Fruit fly (Drosophila melanogaster): ENCODE measurements around the gene Cpr72Ea.

Gene Cpr72Ea

DNA sequence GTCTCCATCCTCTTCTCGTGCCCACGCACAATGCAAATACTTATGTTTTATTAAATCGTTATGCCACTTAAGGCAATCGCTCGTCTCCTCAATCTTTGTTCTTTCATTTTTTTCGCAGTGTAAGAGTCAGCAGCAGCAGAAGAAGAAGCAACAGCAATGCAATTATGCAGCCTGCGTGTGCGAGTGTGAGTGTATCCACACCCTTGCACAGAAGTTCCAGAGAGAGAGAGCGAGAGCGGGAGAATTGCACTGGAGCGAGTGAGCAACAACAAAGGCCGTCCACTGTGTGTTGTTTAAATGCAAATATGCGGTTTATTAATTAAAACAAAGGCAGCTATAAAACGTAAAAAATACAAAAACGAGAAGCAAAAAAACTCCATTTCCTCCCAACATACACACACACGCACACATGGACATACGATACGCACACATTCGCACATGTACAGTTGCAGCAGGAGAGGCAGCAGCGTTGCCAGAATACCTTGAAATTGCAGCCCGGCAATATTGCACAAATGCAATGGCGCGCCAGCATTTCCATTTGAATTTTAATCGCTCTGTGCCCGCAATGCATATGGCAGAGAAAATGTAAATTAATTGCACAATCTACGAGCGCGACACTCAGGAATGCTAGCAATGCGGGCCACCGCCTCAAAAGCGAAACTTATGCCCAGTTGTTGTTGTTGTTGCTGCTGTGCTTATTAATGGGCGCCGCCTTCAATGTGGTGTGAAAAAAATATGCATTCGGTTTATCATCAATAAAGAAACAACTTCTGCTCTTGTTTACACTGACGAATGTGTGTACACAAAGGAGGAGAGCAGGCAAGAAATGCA lies 46.4 kb downstream of the Cpr72Ea start (continued):
- no peak for TF ChIP-seq gro (GFP tag; optimal IDR thresholded peaks at IDR 0.05)
- peak; percentile 6 for TF ChIP-seq caup (GFP tag; optimal IDR thresholded peaks at IDR 0.05; ENCODE audit: severe bottlenecking)
- peak; percentile 89 for TF ChIP-seq CG14710 (tag; optimal IDR thresholded peaks at IDR 0.05)
- TF ChIP-seq lmd (GFP tag; IDR thresholded peaks at IDR 0.05), result no peak
- no peak for TF ChIP-seq CG11085 (GFP tag; IDR thresholded peaks at IDR 0.05)
- TF ChIP-seq CG4404 (GFP tag; IDR thresholded peaks at IDR 0.05), result peak; percentile 48; the same call in 1 of the 2 replicates
- peak; percentile 11 for TF ChIP-seq HHEX (GFP tag; optimal IDR thresholded peaks at IDR 0.05)
- no peak for TF ChIP-seq CG31365 (tag; optimal IDR thresholded peaks at IDR 0.05)
- peak; percentile 73 for TF ChIP-seq CG10209 (GFP tag; optimal IDR thresholded peaks at IDR 0.05)
- no peak for TF ChIP-seq wor (GFP tag; IDR thresholded peaks at IDR 0.05)
- peak; percentile 70 for TF ChIP-seq CG6254 (GFP tag; optimal IDR thresholded peaks at IDR 0.05)
- peak; percentile 31 for TF ChIP-seq CG13123 (GFP tag; optimal IDR thresholded peaks at IDR 0.05)
- no peak for TF ChIP-seq CG18011 (GFP tag; optimal IDR thresholded peaks at IDR 0.05)
- peak; percentile 78 for TF ChIP-seq HLHmδ (GFP tag; optimal IDR thresholded peaks at IDR 0.05)
- TF ChIP-seq dpn (GFP tag; optimal IDR thresholded peaks at IDR 0.05), result peak in 1 of 2 experiments; percentile 25
- TF ChIP-seq CG4854 (GFP tag; optimal IDR thresholded peaks at IDR 0.05), result peak; percentile 6
- peak; percentile 34 for TF ChIP-seq CG18262 (tag; optimal IDR thresholded peaks at IDR 0.05)
- peak; percentile 32 to 61 for TF ChIP-seq bsh (GFP tag; optimal IDR thresholded peaks at IDR 0.05)
- no peak for TF ChIP-seq mld (GFP tag; IDR thresholded peaks at IDR 0.05; ENCODE audit: partially characterized antibody)
- peak; percentile 29 for TF ChIP-seq CG8281 (tag; optimal IDR thresholded peaks at IDR 0.05)
- no peak for TF ChIP-seq luna (GFP tag; optimal IDR thresholded peaks at IDR 0.05)
- no peak for TF ChIP-seq CG6689 (GFP tag; IDR thresholded peaks at IDR 0.05)
- TF ChIP-seq exex (tag; optimal IDR thresholded peaks at IDR 0.05), result no peak
- TF ChIP-seq CG43689 (GFP tag; IDR thresholded peaks at IDR 0.05), result no peak
- TF ChIP-seq CG17612 (GFP tag; IDR thresholded peaks at IDR 0.05), result no peak
- TF ChIP-seq schlank (tag; optimal IDR thresholded peaks at IDR 0.05), result no peak
- TF ChIP-seq CG11696 (GFP tag; IDR thresholded peaks at IDR 0.05), result no peak
- TF ChIP-seq CG6854 (GFP tag; optimal IDR thresholded peaks at IDR 0.05), result no peak
- TF ChIP-seq zf30C (GFP tag; optimal IDR thresholded peaks at IDR 0.05), result peak; percentile 93
- no peak for TF ChIP-seq pb (GFP tag; optimal IDR thresholded peaks at IDR 0.05)
- TF ChIP-seq Bdp1 (GFP tag; optimal IDR thresholded peaks at IDR 0.05), result peak; percentile 33
- TF ChIP-seq p53 (GFP tag; optimal IDR thresholded peaks at IDR 0.05), result no peak
- TF ChIP-seq pnt (GFP tag; optimal IDR thresholded peaks at IDR 0.05), result peak; percentile 37
- peak; percentile 1 for TF ChIP-seq phol (tag; optimal IDR thresholded peaks at IDR 0.05)
- TF ChIP-seq zen2 (GFP tag; IDR thresholded peaks at IDR 0.05; ENCODE audit: partially characterized antibody), result no peak
- TF ChIP-seq aop (GFP tag; IDR thresholded peaks at IDR 0.05), result no peak
- TF ChIP-seq CG2129 (GFP tag; IDR thresholded peaks at IDR 0.05; ENCODE audit: partially characterized antibody), result no peak
- no peak for TF ChIP-seq ems (GFP tag; optimal IDR thresholded peaks at IDR 0.05)
- no peak; the same call in 2 of the 3 replicates for TF ChIP-seq B-H1 (GFP tag; IDR thresholded peaks at IDR 0.05)
- TF ChIP-seq CG13775 (GFP tag; optimal IDR thresholded peaks at IDR 0.05), result peak; percentile 44
- no peak for TF ChIP-seq MBD-R2 (GFP tag; IDR thresholded peaks at IDR 0.05)
- TF ChIP-seq Dip3 (GFP tag; optimal IDR thresholded peaks at IDR 0.05), result no peak
- TF ChIP-seq CG6791 (GFP tag; IDR thresholded peaks at IDR 0.05; ENCODE audit: partially characterized antibody), result no peak
- TF ChIP-seq CG8924 (tag; optimal IDR thresholded peaks at IDR 0.05), result peak; percentile 34
- peak; percentile 43 for TF ChIP-seq NK7.1 (GFP tag; optimal IDR thresholded peaks at IDR 0.05)
- TF ChIP-seq ab (GFP tag; optimal IDR thresholded peaks at IDR 0.05), result no peak
- no peak for TF ChIP-seq CG31388 (GFP tag; optimal IDR thresholded peaks at IDR 0.05)
- TF ChIP-seq Aef1 (GFP tag; IDR thresholded peaks at IDR 0.05), result no peak
- TF ChIP-seq sob (GFP tag; IDR thresholded peaks at IDR 0.05), result no peak
